Fruit fly (Drosophila melanogaster) Kc167 (cell line): Measurements from ENCODE around the gene eIF4E7.

Experiments used
- Sin3A ChIP-seq: fragments of >200 bp; optimal IDR thresholded peaks from 2 replicates; lab custom pipeline; 2018; ENCODE audit warnings: missing external identifiers
- h ChIP-seq: fragments of >200 bp; optimal IDR thresholded peaks from 3 replicates; lab custom pipeline; 2018; ENCODE audit warnings: missing external identifiers
- insv ChIP-seq: fragments of >200 bp; optimal IDR thresholded peaks from 3 replicates; lab custom pipeline; 2018; ENCODE audit warnings: missing external identifiers
- ttk ChIP-seq: sonication (Bioruptor generic); optimal IDR thresholded peaks from 2 replicates; lab custom pipeline; 2017; ENCODE audit warnings: missing external identifiers

- TF ChIP-seq h (lab: Kevin White, UChicago) (no peak), ttk (lab: Kevin White, UChicago) (no peak), insv (lab: Kevin White, UChicago) (no peak), Sin3A (no peak)
These were observed 19.1 kb upstream of the eIF4E7 start, which contains the start of gene CG14627 for dm6 chrX:1181320-1181719.
